Worm (Caenorhabditis elegans) whole organism, early embryonic: Measurements from ENCODE around the gene C24H10.4.
A peak's percentile ranks its signal among the peaks of the same experiment; 100 is the strongest.

Source experiments
- B0310.2 ChIP-seq: sonication (generic microtip); optimal IDR thresholded peaks from 2 replicates; lab custom pipeline; 2016; ENCODE audit warnings: mild to moderate bottlenecking, missing genetic modification characterization, missing compliant biosample characterization
- F13C5.2 ChIP-seq: sonication (generic microtip); optimal IDR thresholded peaks from 2 replicates; lab custom pipeline; 2017; ENCODE audit warnings: mild to moderate bottlenecking, missing genetic modification characterization, inconsistent platforms, missing compliant biosample characterization
- aly-1 ChIP-seq: sonication (generic microtip); optimal IDR thresholded peaks from 2 replicates; lab custom pipeline; 2016; ENCODE audit warnings: missing genetic modification characterization, missing compliant biosample characterization
- ama-1 ChIP-seq: fragments of 150-350 bp; optimal IDR thresholded peaks from 2 replicates; lab custom pipeline; 2014
- ceh-13 ChIP-seq: fragments of 200-800 bp; sonication (Bioruptor generic); optimal IDR thresholded peaks from 2 replicates; lab custom pipeline; 2018; ENCODE audit warnings: mild to moderate bottlenecking, missing genetic modification characterization, missing compliant biosample characterization
- ceh-36 ChIP-seq: sonication (generic microtip); optimal IDR thresholded peaks from 2 replicates; lab custom pipeline; 2016; ENCODE audit warnings: missing genetic modification characterization, inconsistent platforms, missing compliant biosample characterization
- ets-7 ChIP-seq: sonication (generic microtip); optimal IDR thresholded peaks from 2 replicates; lab custom pipeline; 2016; ENCODE audit warnings: missing genotype, missing genetic modification characterization, missing compliant biosample characterization
- flt-1 ChIP-seq: fragments of 200-800 bp; sonication (Bioruptor generic); IDR thresholded peaks from 2 replicates; pipeline ENCODE4 v1.3.6; 2022; ENCODE audit warnings: missing genetic modification characterization, missing compliant biosample characterization
- hmbx-1 ChIP-seq: sonication (generic microtip); optimal IDR thresholded peaks from 2 replicates; lab custom pipeline; 2016; ENCODE audit warnings: mild to moderate bottlenecking, missing genetic modification characterization, missing compliant biosample characterization
- hmg-4 ChIP-seq: fragments of 200-800 bp; sonication (Bioruptor generic); optimal IDR thresholded peaks from 2 replicates; lab custom pipeline; 2018; ENCODE audit warnings: mild to moderate bottlenecking, missing genetic modification characterization, missing compliant biosample characterization
- hnd-1 ChIP-seq: sonication (generic microtip); optimal IDR thresholded peaks from 2 replicates; lab custom pipeline; 2016; ENCODE audit warnings: missing genetic modification characterization, missing compliant biosample characterization
- pes-1 ChIP-seq: fragments of 200-800 bp; sonication (Bioruptor generic); IDR thresholded peaks from 2 replicates; pipeline ENCODE4 v1.3.6; 2022; ENCODE audit warnings: missing genetic modification reagents, missing genetic modification characterization, missing compliant biosample characterization
- scrt-1 ChIP-seq: fragments of 200-800 bp; sonication (Bioruptor generic); IDR thresholded peaks from 2 replicates; pipeline ENCODE4 v1.3.6; 2022; ENCODE audit warnings: missing genetic modification characterization, missing compliant biosample characterization
- sea-1 ChIP-seq: fragments of 200-800 bp; sonication (Bioruptor generic); conservative IDR thresholded peaks from 2 replicates; pipeline ENCODE4 v1.3.6; 2022; ENCODE audit warnings: missing genetic modification characterization, missing compliant biosample characterization
- tbx-11 ChIP-seq: fragments of 200-800 bp; sonication (Bioruptor generic); IDR thresholded peaks from 2 replicates; pipeline ENCODE4 v1.3.6; 2022; ENCODE audit warnings: missing genetic modification characterization, missing compliant biosample characterization
- tbx-37 ChIP-seq: fragments of 200-800 bp; sonication (Bioruptor generic); conservative IDR thresholded peaks from 2 replicates; pipeline ENCODE4 v1.3.6; 2022; ENCODE audit warnings: missing genetic modification reagents, missing genetic modification characterization, missing compliant biosample characterization
- tra-4 ChIP-seq: sonication (generic microtip); optimal IDR thresholded peaks from 2 replicates; lab custom pipeline; 2017; ENCODE audit warnings: missing genetic modification characterization, missing compliant biosample characterization

Gene C24H10.4

DNA sequence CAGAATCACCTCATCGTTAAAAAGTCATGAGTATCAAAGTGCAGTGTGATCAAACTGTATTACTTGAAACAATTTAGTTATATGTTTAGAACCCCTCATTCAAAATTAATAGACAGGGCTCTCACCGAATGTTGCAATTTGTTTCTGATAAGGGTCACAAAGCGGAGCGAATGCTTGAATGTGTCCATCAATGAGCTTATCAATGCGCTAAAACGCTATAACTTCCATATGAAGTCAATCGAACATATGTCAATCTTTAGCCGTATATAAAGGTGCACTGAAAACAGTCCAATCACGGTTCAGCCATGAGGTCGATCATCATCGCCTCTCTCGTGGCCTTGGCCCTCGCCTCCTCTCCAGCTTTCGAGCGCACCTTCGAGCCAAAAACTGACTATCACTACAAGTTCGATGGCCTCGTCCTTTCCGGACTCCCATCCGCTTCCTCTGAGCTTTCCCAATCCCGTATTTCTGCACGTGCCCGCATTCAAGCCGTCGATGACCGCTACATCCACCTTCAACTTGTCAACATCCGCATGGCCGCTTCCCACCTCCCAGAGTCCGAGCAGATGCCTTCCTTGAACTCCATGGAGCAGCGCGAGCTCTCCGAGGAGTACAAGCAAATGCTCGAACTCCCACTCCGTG is 41.8 kb upstream of the C24H10.4 start, which contains the start of gene vit-2:
vit-2 (plus strand) TSS at position 305 of the 642 bp plus-strand sequence.
- TF ChIP-seq F13C5.2 (tag; lab: Kevin White, UChicago) (no peak), ets-7 (no peak), aly-1 (tag; lab: Kevin White, UChicago) (no peak), ceh-13 (GFP tag; lab: Kevin White, UChicago) (no peak)

DNA sequence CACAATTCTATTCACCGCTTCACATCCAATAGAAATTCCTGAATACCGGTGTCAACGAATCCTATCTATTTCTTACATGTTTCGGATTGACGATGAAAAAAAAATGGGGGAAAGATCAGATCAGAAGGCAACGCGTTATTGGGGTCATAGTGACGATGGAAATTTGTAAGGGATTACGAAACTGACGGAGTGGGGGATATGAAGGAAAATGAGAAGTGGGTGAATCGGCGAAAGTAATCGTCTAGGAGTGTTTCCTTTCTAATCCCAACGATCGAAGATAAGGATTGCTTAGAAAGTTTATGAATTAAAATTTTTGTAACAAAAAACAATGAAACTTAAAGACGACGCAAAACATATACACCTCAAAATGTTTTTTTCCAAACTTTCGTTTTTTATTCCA is 39.9 kb upstream of the C24H10.4 start:
- TF ChIP-seq flt-1 (no peak), tbx-11 (no peak), B0310.2 (tag; lab: Kevin White, UChicago) (no peak), sea-1 (GFP tag; lab: Robert Waterston, UW) (no peak), scrt-1 (GFP tag; lab: Robert Waterston, UW) (no peak), tbx-37 (GFP tag; lab: Robert Waterston, UW) (no peak), ets-7 (no peak), pes-1 (no peak), ceh-36 (no peak)

ce11 chrX:5096967-5097366 is 37.9 kb upstream of the C24H10.4 start, which contains the start of gene acn-1:
Gene acn-1, minus strand, starts transcription at chrX:5097067.
- TF ChIP-seq scrt-1 (GFP tag; lab: Robert Waterston, UW): no peak
- TF ChIP-seq ceh-13 (GFP tag; lab: Kevin White, UChicago): no peak
- no peak for TF ChIP-seq hnd-1 (tag; lab: Kevin White, UChicago)
- no peak for TF ChIP-seq ceh-36
- no peak for TF ChIP-seq tbx-37 (GFP tag; lab: Robert Waterston, UW)
- TF ChIP-seq B0310.2 (tag; lab: Kevin White, UChicago): no peak
- no peak for TF ChIP-seq flt-1
- TF ChIP-seq F13C5.2 (tag; lab: Kevin White, UChicago): no peak
- TF ChIP-seq aly-1 (tag; lab: Kevin White, UChicago): no peak
- TF ChIP-seq ama-1 (lab: Kevin White, UChicago): no peak
- TF ChIP-seq pes-1: no peak
- TF ChIP-seq tra-4 (tag; lab: Kevin White, UChicago): no peak
- no peak for TF ChIP-seq tbx-11
- no peak for TF ChIP-seq ets-7
- TF ChIP-seq hmbx-1: no peak

DNA sequence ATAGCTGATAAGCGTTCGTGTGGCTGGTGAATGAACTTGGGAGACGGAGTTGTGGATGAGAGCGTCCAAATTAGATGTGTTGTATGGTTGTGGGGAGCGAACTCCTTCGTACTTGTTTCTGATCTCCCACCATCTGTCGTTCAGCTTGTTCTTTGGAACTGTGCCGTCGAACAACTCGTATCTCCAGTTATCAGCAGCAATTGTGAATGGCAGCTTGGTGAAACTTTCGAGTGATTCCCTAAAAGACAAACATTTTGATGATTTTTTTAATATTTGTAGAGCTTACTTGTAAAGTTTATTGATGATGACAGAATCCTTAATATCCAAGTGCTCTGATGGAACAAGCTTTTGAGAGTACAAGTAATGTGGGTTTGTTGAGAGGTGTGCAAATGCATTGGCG is 34.9 kb upstream of the C24H10.4 start:
- no peak for TF ChIP-seq ets-7
- TF ChIP-seq hmg-4 (GFP tag; lab: Kevin White, UChicago): no peak
- TF ChIP-seq scrt-1 (GFP tag; lab: Robert Waterston, UW): no peak
- TF ChIP-seq pes-1: no peak
- no peak for TF ChIP-seq ama-1 (lab: Kevin White, UChicago)
- TF ChIP-seq tbx-37 (GFP tag; lab: Robert Waterston, UW): no peak
- TF ChIP-seq tbx-11: no peak
- no peak for TF ChIP-seq flt-1
- TF ChIP-seq aly-1 (tag; lab: Kevin White, UChicago): no peak
- TF ChIP-seq hmbx-1: no peak
- TF ChIP-seq hnd-1 (tag; lab: Kevin White, UChicago): no peak
- no peak for TF ChIP-seq B0310.2 (tag; lab: Kevin White, UChicago)
- no peak for TF ChIP-seq sea-1 (GFP tag; lab: Robert Waterston, UW)
- TF ChIP-seq ceh-13 (GFP tag; lab: Kevin White, UChicago): no peak
- TF ChIP-seq tra-4 (tag; lab: Kevin White, UChicago): no peak
- TF ChIP-seq F13C5.2 (tag; lab: Kevin White, UChicago): no peak
- no peak for TF ChIP-seq ceh-36

DNA sequence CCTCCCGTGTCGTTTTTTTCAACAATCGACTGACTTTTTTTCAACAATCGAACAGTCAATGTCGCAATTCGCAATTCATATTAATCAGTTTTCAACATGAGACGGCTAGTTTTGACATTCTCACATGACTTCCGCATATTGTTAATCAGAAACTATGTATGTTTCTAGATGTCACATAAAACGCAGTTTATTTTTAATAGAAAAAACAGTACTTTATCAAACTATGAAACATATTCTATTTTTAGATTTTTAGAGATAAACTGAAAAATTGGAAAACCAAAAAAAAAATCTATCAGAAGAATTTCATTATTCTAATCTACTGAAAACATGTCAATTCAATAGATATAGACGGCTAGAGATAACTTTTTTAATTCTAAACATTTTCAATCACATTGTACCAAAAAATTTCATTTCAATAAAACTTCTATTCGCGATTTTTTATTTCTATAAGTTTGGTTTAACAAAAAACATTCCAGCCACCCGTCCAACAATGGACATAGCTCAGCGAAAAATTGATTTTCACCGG is 28.4 kb upstream of the C24H10.4 start, which contains the start of gene pnk-4:
pnk-4 (plus strand) TSS at position 476 of the 526 bp plus-strand sequence.
- TF ChIP-seq tbx-37 (GFP tag; lab: Robert Waterston, UW): no peak
- TF ChIP-seq ama-1 (lab: Kevin White, UChicago): no peak
- TF ChIP-seq ets-7: no peak
- TF ChIP-seq B0310.2 (tag; lab: Kevin White, UChicago): no peak
- no peak for TF ChIP-seq hmg-4 (GFP tag; lab: Kevin White, UChicago)
- no peak for TF ChIP-seq ceh-36
- no peak for TF ChIP-seq sea-1 (GFP tag; lab: Robert Waterston, UW)
- no peak for TF ChIP-seq tbx-11
- TF ChIP-seq flt-1: no peak
- no peak for TF ChIP-seq hnd-1 (tag; lab: Kevin White, UChicago)
- TF ChIP-seq scrt-1 (GFP tag; lab: Robert Waterston, UW): no peak
- TF ChIP-seq hmbx-1: no peak

DNA sequence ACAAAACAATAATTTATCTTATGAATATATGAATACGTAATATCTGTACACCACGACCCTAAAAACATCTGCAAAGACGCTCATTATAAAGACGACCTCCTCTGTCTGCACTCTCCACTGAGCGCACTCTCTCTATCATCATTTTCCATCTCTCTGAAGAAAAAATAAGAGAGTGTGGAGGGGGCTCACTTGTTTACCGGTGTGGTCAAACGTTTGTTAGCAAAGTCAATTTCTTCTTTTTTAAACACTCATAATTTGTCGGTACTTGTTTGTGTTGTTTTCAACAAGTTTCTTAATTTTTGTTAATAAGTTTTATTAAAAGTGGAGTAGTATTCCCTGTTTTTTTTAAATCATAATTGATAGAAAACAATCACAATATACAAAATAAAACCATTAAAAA is 27.1 kb upstream of the C24H10.4 start:
- TF ChIP-seq tbx-11: no peak

DNA sequence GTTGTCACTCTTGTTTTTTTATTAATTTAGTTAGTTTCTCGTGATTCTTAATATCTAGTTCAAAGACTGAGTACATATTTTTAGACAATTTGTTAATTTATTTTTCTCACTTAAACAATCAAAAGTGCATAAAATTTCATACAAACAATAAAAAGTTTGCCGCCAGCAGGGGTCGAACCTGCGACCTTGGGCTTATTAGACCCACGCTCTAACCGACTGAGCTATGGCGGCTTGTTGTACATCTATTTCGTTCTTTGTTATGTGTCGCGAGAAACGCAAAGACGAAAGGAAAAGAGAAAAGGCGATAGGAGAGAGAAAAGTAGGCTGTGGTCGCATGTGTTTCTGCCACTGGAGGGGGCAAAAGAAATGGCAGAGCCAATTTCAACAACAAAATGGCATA is 26.4 kb upstream of the C24H10.4 start:
- peak; percentile 94 for TF ChIP-seq aly-1 (tag; lab: Kevin White, UChicago)
- peak; percentile 88 for TF ChIP-seq tbx-37 (GFP tag; lab: Robert Waterston, UW)
- peak; percentile 88 for TF ChIP-seq ets-7
- peak; percentile 98 for TF ChIP-seq F13C5.2 (tag; lab: Kevin White, UChicago)
- peak; percentile 94 for TF ChIP-seq ceh-36
- peak; percentile 94 for TF ChIP-seq ceh-13 (GFP tag; lab: Kevin White, UChicago)
- peak; percentile 95 for TF ChIP-seq tra-4 (tag; lab: Kevin White, UChicago)
- peak; percentile 98 for TF ChIP-seq tbx-11
- TF ChIP-seq scrt-1 (GFP tag; lab: Robert Waterston, UW): peak; percentile 97
- TF ChIP-seq flt-1: peak; percentile 96
- peak; percentile 98 for TF ChIP-seq hmg-4 (GFP tag; lab: Kevin White, UChicago)
- peak; percentile 91 for TF ChIP-seq hnd-1 (tag; lab: Kevin White, UChicago)
- TF ChIP-seq hmbx-1: peak; percentile 88
- TF ChIP-seq B0310.2 (tag; lab: Kevin White, UChicago): peak; percentile 95
- no peak for TF ChIP-seq ama-1 (lab: Kevin White, UChicago)
- peak; percentile 96 for TF ChIP-seq pes-1
- TF ChIP-seq sea-1 (GFP tag; lab: Robert Waterston, UW): peak; percentile 95
